Worm (Caenorhabditis elegans) whole organism, L1 larva: ENCODE results near the gene ceeh-1.

Experiments used
- C34B4.2 ChIP-seq: sonication (generic microtip); optimal IDR thresholded peaks from 2 replicates; lab custom pipeline; 2017; ENCODE audit warnings: mild to moderate bottlenecking, missing genetic modification characterization, missing compliant biosample characterization
- ceh-88 ChIP-seq: fragments of 200-800 bp; sonication (Bioruptor generic); IDR thresholded peaks from 2 replicates; pipeline ENCODE4 v1.3.6; 2022; ENCODE audit warnings: missing genetic modification characterization, missing compliant biosample characterization
- ceh-90 ChIP-seq: sonication (generic microtip); optimal IDR thresholded peaks from 2 replicates; lab custom pipeline; 2016; ENCODE audit warnings: missing genetic modification characterization, missing compliant biosample characterization
- elt-2 ChIP-seq: sonication (generic microtip); optimal IDR thresholded peaks from 2 replicates; lab custom pipeline; 2016; ENCODE audit warnings: missing genetic modification characterization, mild to moderate bottlenecking, inconsistent platforms, missing compliant biosample characterization, missing genetic modification reagents
- lin-15B ChIP-seq: fragments of 150-350 bp; sonication (generic microtip); optimal IDR thresholded peaks from 3 replicates; lab custom pipeline; 2014; ENCODE audit warnings: missing biosample characterization, missing genetic modification characterization
- nhr-237 ChIP-seq: fragments of 150-350 bp; optimal IDR thresholded peaks from 2 replicates; lab custom pipeline; 2014; ENCODE audit warnings: missing biosample characterization, missing genetic modification characterization
- nhr-76 ChIP-seq: sonication (generic microtip); optimal IDR thresholded peaks from 2 replicates; lab custom pipeline; 2017; ENCODE audit warnings: missing biosample characterization, missing genetic modification characterization
- sox-4 ChIP-seq: sonication (generic microtip); optimal IDR thresholded peaks from 2 replicates; lab custom pipeline; 2016; ENCODE audit warnings: missing genetic modification characterization, missing compliant biosample characterization
- unc-86 ChIP-seq: sonication (generic microtip); optimal IDR thresholded peaks from 2 replicates; lab custom pipeline; 2016; ENCODE audit warnings: missing genetic modification characterization, missing compliant biosample characterization
- ztf-4 ChIP-seq: fragments of 150-350 bp; optimal IDR thresholded peaks from 2 replicates; lab custom pipeline; 2014; ENCODE audit warnings: missing biosample characterization, missing genetic modification characterization

DNA sequence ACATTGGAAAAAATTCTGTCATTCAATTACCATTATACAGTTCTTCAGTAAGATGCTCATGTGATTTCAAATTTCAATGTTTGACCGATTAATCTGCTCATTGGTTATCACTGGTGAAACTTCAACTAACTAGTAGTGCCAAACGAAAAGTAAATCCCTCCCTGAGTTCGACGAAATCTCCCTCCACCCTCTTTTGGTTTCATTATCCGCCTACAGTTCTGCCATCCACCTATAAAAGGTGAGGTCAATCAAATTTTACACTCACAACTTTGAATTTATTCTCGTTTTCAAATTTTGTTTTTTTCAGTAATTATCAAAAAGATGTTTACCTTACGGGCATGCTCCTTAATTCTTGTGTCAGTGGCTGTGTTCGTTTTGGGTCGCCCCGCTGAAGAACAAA, 10.6 kb upstream of the ceeh-1 start, which contains the start of gene far-8:
- TF ChIP-seq lin-15B (tag; lab: Kevin White, UChicago) = no peak
- TF ChIP-seq ceh-88 = no peak
- TF ChIP-seq unc-86 = no peak
- no peak for TF ChIP-seq ztf-4 (tag; lab: Kevin White, UChicago)
- no peak for TF ChIP-seq ceh-90 (tag; lab: Kevin White, UChicago)
- TF ChIP-seq elt-2 (tag; lab: Kevin White, UChicago) = no peak
- TF ChIP-seq nhr-237 (tag; lab: Kevin White, UChicago) = no peak
- no peak for TF ChIP-seq C34B4.2 (tag; lab: Kevin White, UChicago)
- no peak for TF ChIP-seq sox-4
- no peak for TF ChIP-seq nhr-76
